Worm (Caenorhabditis elegans) whole organism, L4/young adult: ENCODE data around the gene nft-1.
"Not testable (repeated sequence)": the region's sequence is repeated elsewhere in the genome, so short reads cannot be mapped to it uniquely, and the experiment has no call there.

Experiments used
- W03F9.2 ChIP-seq: fragments of 150-350 bp; optimal IDR thresholded peaks from 2 replicates; lab custom pipeline; 2014; ENCODE audit warnings: missing biosample characterization, missing genetic modification characterization
- dao-5 ChIP-seq: sonication (generic microtip); optimal IDR thresholded peaks from 2 replicates; lab custom pipeline; 2016; ENCODE audit warnings: missing genotype, missing genetic modification characterization, moderate library complexity, missing compliant biosample characterization
- him-1 ChIP-seq: sonication (generic microtip); optimal IDR thresholded peaks from 2 replicates; lab custom pipeline; 2016; ENCODE audit warnings: missing genotype, missing genetic modification reagents, missing genetic modification characterization, missing compliant biosample characterization

nft-1 gene

ce11 chrIII:11923586-11923985 lies at the start of gene nft-1:
Gene nft-1 (plus strand): TSS chrIII:11923886.
- TF ChIP-seq dao-5 (tag; lab: Kevin White, UChicago) (no peak), him-1 (tag; lab: Kevin White, UChicago) (no peak), W03F9.2 (no peak)

- no peak for TF ChIP-seq dao-5 (tag; lab: Kevin White, UChicago)
- TF ChIP-seq W03F9.2: no peak
- no peak for TF ChIP-seq him-1 (tag; lab: Kevin White, UChicago)
Observed at ce11 chrIII:11874242-11874641, 49.4 kb upstream of the nft-1 start.

ce11 chrIII:11876130-11876529 lies 47.6 kb upstream of the nft-1 start:
- no peak for TF ChIP-seq dao-5 (tag; lab: Kevin White, UChicago)
- no peak for TF ChIP-seq W03F9.2

- TF ChIP-seq him-1 (tag; lab: Kevin White, UChicago): no peak
- TF ChIP-seq W03F9.2: no peak
- TF ChIP-seq dao-5 (tag; lab: Kevin White, UChicago): no peak
Observed at ce11 chrIII:11878751-11879150, 44.9 kb upstream of the nft-1 start, which contains the start of gene Y56A3A.6. Gene Y56A3A.6 (minus strand): TSS chrIII:11878803.

- TF ChIP-seq dao-5 (tag; lab: Kevin White, UChicago) (no peak), W03F9.2 (peak; percentile 41)
Observed at ce11 chrIII:11881549-11881948, 42.1 kb upstream of the nft-1 start.

ce11 chrIII:11883694-11884093 lies 40.0 kb upstream of the nft-1 start, which contains the start of gene fbxb-22:
Gene fbxb-22 (minus strand): TSS chrIII:11883754.
- TF ChIP-seq W03F9.2; dao-5 (tag; lab: Kevin White, UChicago); him-1 (tag; lab: Kevin White, UChicago): not testable (repeated sequence)

ce11 chrIII:11891335-11891734 lies 32.4 kb upstream of the nft-1 start, which contains the start of gene faah-5:
Gene faah-5 (minus strand): TSS chrIII:11891435.
- TF ChIP-seq him-1 (tag; lab: Kevin White, UChicago) (no peak), W03F9.2 (no peak), dao-5 (tag; lab: Kevin White, UChicago) (no peak)

- TF ChIP-seq him-1 (tag; lab: Kevin White, UChicago) (no peak), dao-5 (tag; lab: Kevin White, UChicago) (no peak), W03F9.2 (no peak)
Observed at ce11 chrIII:11892939-11893338, 30.7 kb upstream of the nft-1 start, which contains the start of gene Y56A3A.41. Gene Y56A3A.41 (minus strand): TSS chrIII:11893039.

ce11 chrIII:11895504-11895903 lies 28.2 kb upstream of the nft-1 start:
- no peak for TF ChIP-seq him-1 (tag; lab: Kevin White, UChicago)
- TF ChIP-seq dao-5 (tag; lab: Kevin White, UChicago): no peak
- no peak for TF ChIP-seq W03F9.2

- TF ChIP-seq W03F9.2 (no peak), dao-5 (tag; lab: Kevin White, UChicago) (no peak), him-1 (tag; lab: Kevin White, UChicago) (no peak)
Observed at ce11 chrIII:11896652-11897051, 27.0 kb upstream of the nft-1 start.

- no peak for TF ChIP-seq him-1 (tag; lab: Kevin White, UChicago)
- no peak for TF ChIP-seq W03F9.2
- TF ChIP-seq dao-5 (tag; lab: Kevin White, UChicago): no peak
Observed at ce11 chrIII:11898169-11898568, 25.5 kb upstream of the nft-1 start, which contains the start of gene tsen-2. Gene tsen-2 (minus strand): TSS chrIII:11898269.

- TF ChIP-seq him-1 (tag; lab: Kevin White, UChicago): no peak
Observed at ce11 chrIII:11900022-11900421, 23.7 kb upstream of the nft-1 start.

ce11 chrIII:11902782-11903181 lies 20.9 kb upstream of the nft-1 start:
- TF ChIP-seq W03F9.2 (no peak), dao-5 (tag; lab: Kevin White, UChicago) (no peak), him-1 (tag; lab: Kevin White, UChicago) (no peak)

ce11 chrIII:11907177-11907576 lies 16.5 kb upstream of the nft-1 start, which contains the start of gene sdz-33:
Gene sdz-33 (plus strand): TSS chrIII:11907477.
- TF ChIP-seq dao-5 (tag; lab: Kevin White, UChicago): no peak

ce11 chrIII:11908660-11909059 lies 15.0 kb upstream of the nft-1 start, which contains the start of gene fbxb-24:
Gene fbxb-24 (plus strand): TSS chrIII:11908960.
- TF ChIP-seq W03F9.2 (no peak), dao-5 (tag; lab: Kevin White, UChicago) (no peak), him-1 (tag; lab: Kevin White, UChicago) (no peak)
